Fruit fly (Drosophila melanogaster): ENCODE results near the gene CG1965.
A peak's percentile ranks its signal among the peaks of the same experiment; 100 is the strongest.

Gene CG1965

dm6 chr3R:7108589-7109312 lies 41.5 kb downstream of the CG1965 start (continued):
- TF ChIP-seq CG34406 (GFP tag; optimal IDR thresholded peaks at IDR 0.05) (peak; percentile 96), salr (GFP tag; optimal IDR thresholded peaks at IDR 0.05) (peak; percentile 73 to 99), CG11762 (GFP tag; optimal IDR thresholded peaks at IDR 0.05; ENCODE audit: insufficient read depth) (peak; percentile 96), CG4318 (GFP tag; optimal IDR thresholded peaks at IDR 0.05) (peak; percentile 95), Ets21C (GFP tag; optimal IDR thresholded peaks at IDR 0.05) (peak; percentile 94), Hr38 (GFP tag; optimal IDR thresholded peaks at IDR 0.05) (peak; percentile 82), CG6854 (GFP tag; optimal IDR thresholded peaks at IDR 0.05) (peak; percentile 84), pdm3 (GFP tag; optimal IDR thresholded peaks at IDR 0.05) (peak; percentile 97), cyc (GFP tag; optimal IDR thresholded peaks at IDR 0.05) (peak; percentile 97), dac (GFP tag; optimal IDR thresholded peaks at IDR 0.05) (peak; percentile 74), OdsH (GFP tag; optimal IDR thresholded peaks at IDR 0.05) (peak; percentile 98), Sox14 (GFP tag; optimal IDR thresholded peaks at IDR 0.05) (peak; percentile 97), CG11902 (GFP tag; optimal IDR thresholded peaks at IDR 0.05) (peak; percentile 88), Sox102F (GFP tag; optimal IDR thresholded peaks at IDR 0.05) (peak; percentile 95), fd59A (GFP tag; optimal IDR thresholded peaks at IDR 0.05) (peak; percentile 93), Eip93F (GFP tag; optimal IDR thresholded peaks at IDR 0.05) (peak; percentile 71), dsx (GFP tag; optimal IDR thresholded peaks at IDR 0.05; ENCODE audit: poor library complexity, severe bottlenecking) (peak; percentile 94), Blimp-1 (GFP tag; optimal IDR thresholded peaks at IDR 0.05) (peak; percentile 94), CG6163 (GFP tag; IDR thresholded peaks at IDR 0.05) (no peak), Gug (GFP tag; IDR thresholded peaks at IDR 0.05) (no peak), Eip78C (GFP tag) (peak; percentile 100), CG1621 (tag; optimal IDR thresholded peaks at IDR 0.05) (peak; percentile 84), CG6808 (GFP tag; optimal IDR thresholded peaks at IDR 0.05) (peak; percentile 92), Met (GFP tag; optimal IDR thresholded peaks at IDR 0.05) (peak; percentile 98)

- no peak for TF ChIP-seq acj6 (GFP tag; optimal IDR thresholded peaks at IDR 0.05)
- peak; percentile 49 for TF ChIP-seq CG6808 (GFP tag; optimal IDR thresholded peaks at IDR 0.05)
- TF ChIP-seq CG6854 (GFP tag; optimal IDR thresholded peaks at IDR 0.05) = peak; percentile 87
- peak; percentile 64 for TF ChIP-seq dsx (GFP tag; optimal IDR thresholded peaks at IDR 0.05; ENCODE audit: poor library complexity, severe bottlenecking)
- TF ChIP-seq Lpt (GFP tag; optimal IDR thresholded peaks at IDR 0.05) = peak; percentile 24
- TF ChIP-seq Eip78C (GFP tag) = peak; percentile 74
- no peak for TF ChIP-seq CG10631 (GFP tag; optimal IDR thresholded peaks at IDR 0.05)
- TF ChIP-seq CG8119 (GFP tag; IDR thresholded peaks at IDR 0.05) = peak; percentile 31; the same call in 1 of the 3 replicates
- TF ChIP-seq esn (GFP tag; optimal IDR thresholded peaks at IDR 0.05) = no peak
- TF ChIP-seq CG6276 (GFP tag; optimal IDR thresholded peaks at IDR 0.05) = peak; percentile 23
- no peak for TF ChIP-seq Sox15 (GFP tag; optimal IDR thresholded peaks at IDR 0.05)
- TF ChIP-seq Blimp-1 (GFP tag; optimal IDR thresholded peaks at IDR 0.05) = peak; percentile 56
- TF ChIP-seq Ets96B (tag; optimal IDR thresholded peaks at IDR 0.05) = no peak
- peak; percentile 47 for TF ChIP-seq Sox102F (GFP tag; optimal IDR thresholded peaks at IDR 0.05)
- no peak for TF ChIP-seq Smox (GFP tag; optimal IDR thresholded peaks at IDR 0.05)
- TF ChIP-seq Ets21C (GFP tag; optimal IDR thresholded peaks at IDR 0.05) = no peak
- TF ChIP-seq Sox14 (GFP tag; optimal IDR thresholded peaks at IDR 0.05) = no peak
- TF ChIP-seq net (GFP tag; optimal IDR thresholded peaks at IDR 0.05) = no peak
- TF ChIP-seq Eip93F (GFP tag; optimal IDR thresholded peaks at IDR 0.05) = no peak
- peak; percentile 17 for TF ChIP-seq spab (GFP tag; optimal IDR thresholded peaks at IDR 0.05)
- TF ChIP-seq vri (GFP tag; optimal IDR thresholded peaks at IDR 0.05) = peak; percentile 81
- TF ChIP-seq ss (GFP tag; optimal IDR thresholded peaks at IDR 0.05) = peak in 1 of 2 experiments; percentile 44
- peak; percentile 16 for TF ChIP-seq CG3032 (tag; optimal IDR thresholded peaks at IDR 0.05)
Observed at dm6 chr3R:7109760-7110303, 42.6 kb downstream of the CG1965 start.

Measured in whole organism, prepupa.